Fruit fly (Drosophila melanogaster) whole organism, embryonic: ENCODE measurements around the gene Cyp9f2.
A peak's percentile ranks its signal among the peaks of the same experiment; 100 is the strongest.

Source experiments
- Blimp-1 ChIP-seq: fragments of 200-800 bp; sonication (Bioruptor generic); optimal IDR thresholded peaks from 3 replicates; lab custom pipeline; 2018; ENCODE audit warnings: missing biosample characterization, missing genetic modification characterization, mild to moderate bottlenecking, moderate library complexity, missing genetic modification reagents
- BtbVII ChIP-seq: fragments of 200-800 bp; sonication (Bioruptor generic); optimal IDR thresholded peaks from 3 replicates; lab custom pipeline; 2017; ENCODE audit warnings: missing biosample characterization, mild to moderate bottlenecking, missing genetic modification characterization
- CG10321 ChIP-seq: fragments of 200-800 bp; sonication (Bioruptor generic); IDR thresholded peaks from 2 replicates; pipeline ENCODE4 v1.3.6; 2022; ENCODE audit warnings: missing biosample characterization, missing genetic modification characterization
- CG10431 ChIP-seq: fragments of 200-800 bp; sonication (Bioruptor generic); optimal IDR thresholded peaks from 3 replicates; lab custom pipeline; 2018; ENCODE audit warnings: missing biosample characterization, mild to moderate bottlenecking, missing genetic modification characterization
- CG10543 ChIP-seq: fragments of 200-800 bp; sonication (Bioruptor generic); optimal IDR thresholded peaks from 3 replicates; lab custom pipeline; 2017; ENCODE audit warnings: missing biosample characterization, mild to moderate bottlenecking, missing genetic modification characterization, moderate library complexity
- CG11696 ChIP-seq: fragments of 200-800 bp; sonication (Bioruptor generic); IDR thresholded peaks from 2 replicates; pipeline ENCODE4 v1.3.6; 2022; ENCODE audit warnings: missing biosample characterization, missing genetic modification characterization
- CG1233 ChIP-seq: fragments of 200-800 bp; sonication (Bioruptor generic); optimal IDR thresholded peaks from 4 replicates; lab custom pipeline; 2018; ENCODE audit warnings: missing biosample characterization, mild to moderate bottlenecking, missing genetic modification characterization
- CG13894 ChIP-seq: fragments of 200-800 bp; sonication (Bioruptor generic); optimal IDR thresholded peaks from 3 replicates; lab custom pipeline; 2018; ENCODE audit warnings: missing biosample characterization, mild to moderate bottlenecking, missing genetic modification characterization, moderate library complexity
- CG15514 ChIP-seq: fragments of 200-800 bp; sonication (Bioruptor generic); optimal IDR thresholded peaks from 3 replicates; lab custom pipeline; 2017; ENCODE audit warnings: missing biosample characterization, missing genetic modification characterization, mild to moderate bottlenecking, moderate library complexity, missing genetic modification reagents
- CG1603 ChIP-seq: fragments of 200-800 bp; sonication (Bioruptor generic); optimal IDR thresholded peaks from 2 replicates; lab custom pipeline; 2019; ENCODE audit warnings: missing biosample characterization, mild to moderate bottlenecking, missing genetic modification characterization, moderate library complexity
- CG17385 ChIP-seq: fragments of 200-800 bp; sonication (Bioruptor generic); optimal IDR thresholded peaks from 3 replicates; lab custom pipeline; 2018; ENCODE audit warnings: missing biosample characterization, mild to moderate bottlenecking, missing genetic modification characterization
- CG17912 ChIP-seq: fragments of 200-800 bp; sonication (Bioruptor generic); optimal IDR thresholded peaks from 2 replicates; lab custom pipeline; 2018; ENCODE audit warnings: missing biosample characterization, mild to moderate bottlenecking, missing genetic modification characterization
- CG18619 ChIP-seq: fragments of 200-800 bp; sonication (Bioruptor generic); optimal IDR thresholded peaks from 3 replicates; lab custom pipeline; 2017; ENCODE audit warnings: missing biosample characterization, mild to moderate bottlenecking, missing genetic modification characterization
- CG2889 ChIP-seq: fragments of 200-800 bp; sonication (Bioruptor generic); IDR thresholded peaks from 3 replicates; pipeline ENCODE4 v1.3.6; 2022; ENCODE audit warnings: missing biosample characterization, missing genetic modification characterization
- CG31224 ChIP-seq: fragments of 200-800 bp; sonication (Bioruptor generic); IDR thresholded peaks from 2 replicates; pipeline ENCODE4 v1.3.6; 2022; ENCODE audit warnings: missing biosample characterization, missing genetic modification characterization
- CG32532 ChIP-seq: fragments of 200-800 bp; sonication (Bioruptor generic); IDR thresholded peaks from 2 replicates; pipeline ENCODE4 v1.3.6; 2022; ENCODE audit warnings: missing biosample characterization, missing genetic modification characterization
- CG34376 ChIP-seq: fragments of 200-800 bp; sonication (Bioruptor generic); optimal IDR thresholded peaks from 2 replicates; lab custom pipeline; 2018; ENCODE audit warnings: missing biosample characterization, mild to moderate bottlenecking, missing genetic modification characterization
- CG8281 ChIP-seq: fragments of 200-800 bp; sonication (Bioruptor generic); optimal IDR thresholded peaks from 2 replicates; lab custom pipeline; 2018; ENCODE audit warnings: missing biosample characterization, mild to moderate bottlenecking, missing genetic modification characterization, moderate library complexity
- CG8765 ChIP-seq: fragments of 200-800 bp; sonication (Bioruptor generic); IDR thresholded peaks from 2 replicates; pipeline ENCODE4 v1.3.6; 2022; ENCODE audit warnings: missing biosample characterization, missing genetic modification characterization
- CG9817 ChIP-seq: fragments of 200-800 bp; sonication (Bioruptor generic); optimal IDR thresholded peaks from 2 replicates; lab custom pipeline; 2018; ENCODE audit warnings: missing biosample characterization, mild to moderate bottlenecking, missing genetic modification characterization, moderate library complexity
- CHES-1-like ChIP-seq: fragments of 200-800 bp; sonication (Bioruptor generic); optimal IDR thresholded peaks from 2 replicates; lab custom pipeline; 2016; ENCODE audit warnings: missing biosample characterization, missing genetic modification characterization
- Dip3 ChIP-seq: fragments of 200-800 bp; sonication (Bioruptor generic); optimal IDR thresholded peaks from 3 replicates; lab custom pipeline; 2016; ENCODE audit warnings: missing biosample characterization, missing genetic modification characterization
- E2f2 ChIP-seq: fragments of 200-800 bp; sonication (Bioruptor generic); IDR thresholded peaks from 2 replicates; pipeline ENCODE4 v1.3.6; 2022; ENCODE audit warnings: missing biosample characterization, missing genetic modification characterization
- H15 ChIP-seq: fragments of 200-800 bp; sonication (Bioruptor generic); IDR thresholded peaks from 3 replicates; pipeline ENCODE4 v1.3.6; 2022; ENCODE audit warnings: missing biosample characterization, missing genetic modification characterization
- HmgZ ChIP-seq: fragments of 200-800 bp; sonication (Bioruptor generic); optimal IDR thresholded peaks from 2 replicates; lab custom pipeline; 2018; ENCODE audit warnings: missing biosample characterization, mild to moderate bottlenecking, missing genetic modification characterization
- Max ChIP-seq: fragments of 200-800 bp; sonication (Bioruptor generic); optimal IDR thresholded peaks from 2 replicates; lab custom pipeline; 2016; ENCODE audit warnings: missing biosample characterization, mild to moderate bottlenecking, missing genetic modification characterization
- Meics ChIP-seq: fragments of 200-800 bp; sonication (Bioruptor generic); optimal IDR thresholded peaks from 2 replicates; lab custom pipeline; 2017; ENCODE audit warnings: missing biosample characterization, mild to moderate bottlenecking, missing genetic modification characterization
- NFAT ChIP-seq: fragments of 200-800 bp; sonication (Bioruptor generic); IDR thresholded peaks from 2 replicates; pipeline ENCODE4 v1.3.6; 2022; ENCODE audit warnings: missing biosample characterization, missing genetic modification characterization
- NfI ChIP-seq: fragments of 200-800 bp; sonication (Bioruptor generic); optimal IDR thresholded peaks from 3 replicates; lab custom pipeline; 2018; ENCODE audit warnings: missing biosample characterization, mild to moderate bottlenecking, missing genetic modification characterization, moderate library complexity
- Oli ChIP-seq: fragments of 200-800 bp; sonication (Bioruptor generic); optimal IDR thresholded peaks from 2 replicates; lab custom pipeline; 2018; ENCODE audit warnings: missing biosample characterization, mild to moderate bottlenecking, missing genetic modification characterization, moderate library complexity
- Ptx1 ChIP-seq: fragments of 200-800 bp; sonication (Bioruptor generic); IDR thresholded peaks from 2 replicates; pipeline ENCODE4 v1.3.6; 2022; ENCODE audit warnings: missing biosample characterization, missing genetic modification characterization
- Scr ChIP-seq: fragments of 200-800 bp; sonication (Bioruptor generic); IDR thresholded peaks from 2 replicates; pipeline ENCODE4 v1.3.6; 2022; ENCODE audit warnings: missing biosample characterization, missing genetic modification characterization; ENCODE audit not compliant: partially characterized antibody
- Six4 ChIP-seq: fragments of 200-800 bp; sonication (Bioruptor generic); optimal IDR thresholded peaks from 2 replicates; lab custom pipeline; 2016; ENCODE audit warnings: missing biosample characterization, missing genetic modification characterization
- Sox102F ChIP-seq: fragments of 200-800 bp; sonication (Bioruptor generic); optimal IDR thresholded peaks from 2 replicates; lab custom pipeline; 2018; ENCODE audit warnings: missing biosample characterization, mild to moderate bottlenecking, missing genetic modification characterization, moderate library complexity
- cato ChIP-seq: fragments of 200-800 bp; sonication (Bioruptor generic); optimal IDR thresholded peaks from 2 replicates; lab custom pipeline; 2016; ENCODE audit warnings: missing biosample characterization, missing genetic modification characterization, borderline replicate concordance
- cg ChIP-seq: fragments of 200-800 bp; sonication (Bioruptor generic); optimal IDR thresholded peaks from 3 replicates; lab custom pipeline; 2019; ENCODE audit warnings: missing biosample characterization, mild to moderate bottlenecking, missing genetic modification characterization, moderate library complexity
- chn ChIP-seq: fragments of 200-800 bp; sonication (Bioruptor generic); optimal IDR thresholded peaks from 2 replicates; lab custom pipeline; 2016; ENCODE audit warnings: missing biosample characterization, missing genetic modification characterization
- crol ChIP-seq: fragments of 200-800 bp; sonication (Bioruptor generic); IDR thresholded peaks from 2 replicates; pipeline ENCODE4 v1.3.6; 2022; ENCODE audit warnings: missing biosample characterization, missing genetic modification characterization
- cwo ChIP-seq: fragments of 200-800 bp; sonication (Bioruptor generic); optimal IDR thresholded peaks from 3 replicates; lab custom pipeline; 2017; ENCODE audit warnings: missing biosample characterization, missing genetic modification characterization, mild to moderate bottlenecking, moderate library complexity, missing genetic modification reagents
- gro ChIP-seq: fragments of 200-800 bp; sonication (Bioruptor generic); optimal IDR thresholded peaks from 2 replicates; lab custom pipeline; 2016; ENCODE audit warnings: missing biosample characterization, missing genetic modification characterization
- lmd ChIP-seq: fragments of 200-800 bp; sonication (Bioruptor generic); IDR thresholded peaks from 2 replicates; pipeline ENCODE4 v1.3.6; 2022; ENCODE audit warnings: missing biosample characterization, missing genetic modification characterization
- lov ChIP-seq, 2 experiments: fragments of 200-800 bp in 1 of 2; fragments of >200 bp in 1 of 2; sonication (Bioruptor generic) in 1 of 2; IDR thresholded peaks in 1 of 2; optimal IDR thresholded peaks in 1 of 2; 2 replicates in 1 of 2; 3 replicates in 1 of 2; pipeline versions ENCODE4 v1.3.6 to Lab custom; 2017 to 2022; ENCODE audit warnings: missing biosample characterization in 1 of 2, missing genetic modification characterization in 1 of 2
- pum ChIP-seq: fragments of 200-800 bp; sonication (Bioruptor generic); optimal IDR thresholded peaks from 2 replicates; lab custom pipeline; 2016; ENCODE audit warnings: missing biosample characterization, missing genetic modification characterization
- rib ChIP-seq: fragments of 200-800 bp; sonication (Bioruptor generic); IDR thresholded peaks from 2 replicates; pipeline ENCODE4 v1.3.6; 2022; ENCODE audit warnings: missing biosample characterization, missing genetic modification characterization
- salm ChIP-seq: fragments of 200-800 bp; sonication (Bioruptor generic); optimal IDR thresholded peaks from 2 replicates; lab custom pipeline; 2018; ENCODE audit warnings: missing biosample characterization, mild to moderate bottlenecking, missing genetic modification characterization
- scrt ChIP-seq: fragments of 200-800 bp; sonication (Bioruptor generic); optimal IDR thresholded peaks from 2 replicates; lab custom pipeline; 2018; ENCODE audit warnings: missing biosample characterization, mild to moderate bottlenecking, missing genetic modification characterization, moderate library complexity
- sug ChIP-seq: fragments of 200-800 bp; optimal IDR thresholded peaks from 2 replicates; lab custom pipeline; 2019; ENCODE audit warnings: missing biosample characterization, mild to moderate bottlenecking, missing genetic modification characterization, moderate library complexity
- twi ChIP-seq: fragments of 200-800 bp; optimal IDR thresholded peaks from 2 replicates; lab custom pipeline; 2019; ENCODE audit warnings: missing biosample characterization, mild to moderate bottlenecking, missing genetic modification characterization, moderate library complexity

The Cyp9f2 gene

DNA sequence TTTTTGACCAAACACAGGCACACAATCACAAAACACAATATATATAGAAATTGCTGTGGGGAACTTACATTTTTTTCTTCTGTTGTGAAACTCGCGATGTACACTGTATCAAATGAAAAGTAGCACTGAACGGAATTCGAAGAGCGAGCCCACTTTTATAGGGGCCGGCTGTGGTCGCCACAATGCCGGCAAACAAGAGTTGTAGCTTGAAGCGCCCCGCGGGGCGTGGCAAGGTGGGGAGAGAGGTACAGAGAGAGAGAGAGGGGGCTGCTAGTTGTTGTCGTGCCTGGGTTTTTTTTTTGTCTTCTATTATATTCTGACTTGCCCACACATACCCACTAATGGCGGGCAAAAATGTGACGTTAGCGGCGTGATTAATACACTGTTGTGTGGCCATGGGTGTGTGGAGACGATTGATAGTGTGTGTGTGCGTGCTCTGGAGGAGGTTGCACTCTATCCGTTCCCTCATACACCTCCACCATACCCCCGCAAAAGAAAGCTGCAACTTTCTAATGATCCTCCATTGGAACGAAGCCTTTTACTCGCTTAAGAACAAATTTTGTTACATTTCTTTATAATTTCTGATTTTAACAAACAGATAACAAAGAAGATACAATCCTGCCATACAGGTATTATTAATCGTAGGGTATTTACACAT is 36.6 kb downstream of the Cyp9f2 start, which contains the start of gene GstD1 (continued):
- TF ChIP-seq CHES-1-like (GFP tag; lab: Kevin White, UChicago) (peak; percentile 49), NfI (GFP tag; lab: Kevin White, UChicago) (peak; percentile 31), CG2889 (GFP tag; lab: Robert Waterston, UW) (no peak), CG10543 (peak; percentile 89), Scr (peak; percentile 40), twi (tag; lab: Kevin White, UChicago) (no peak), cato (no peak), CG9817 (tag; lab: Kevin White, UChicago) (peak; percentile 30), gro (GFP tag; lab: Kevin White, UChicago) (peak; percentile 8), CG17912 (GFP tag; lab: Kevin White, UChicago) (no peak), pum (GFP tag; lab: Kevin White, UChicago) (peak; percentile 6), Dip3 (GFP tag; lab: Kevin White, UChicago) (peak; percentile 58), CG10321 (GFP tag; lab: Robert Waterston, UW) (0 out of 2 replicates have a peak, but pooled peaks have one; percentile 20), Meics (GFP tag; lab: Kevin White, UChicago) (peak; percentile 73), Oli (tag; lab: Kevin White, UChicago) (peak; percentile 41), Sox102F (GFP tag; lab: Kevin White, UChicago) (peak; percentile 29), CG8281 (tag; lab: Kevin White, UChicago) (no peak), Blimp-1 (GFP tag; lab: Kevin White, UChicago) (peak; percentile 23), rib (peak; percentile 87), CG1233 (peak; percentile 4), CG15514 (GFP tag; lab: Kevin White, UChicago) (peak; percentile 24), crol (GFP tag; lab: Robert Waterston, UW) (peak; percentile 100), CG1603 (tag; lab: Kevin White, UChicago) (peak; percentile 6), lov (optimal IDR thresholded peaks at IDR 0.05; lab: Kevin White, UChicago) (no peak), lov (GFP tag; IDR thresholded peaks at IDR 0.05; lab: Robert Waterston, UW) (0 out of 3 replicates have a peak, but pooled peaks have one; percentile 46), CG31224 (GFP tag; lab: Robert Waterston, UW) (peak; percentile 17; the same call in 1 of the 2 replicates), Ptx1 (GFP tag; lab: Robert Waterston, UW) (peak; percentile 51), CG17385 (GFP tag; lab: Kevin White, UChicago) (no peak), H15 (no peak), CG18619 (GFP tag; lab: Kevin White, UChicago) (peak; percentile 44), CG32532 (GFP tag; lab: Robert Waterston, UW) (peak; percentile 40; the same call in 1 of the 2 replicates), Max (GFP tag; lab: Kevin White, UChicago) (peak; percentile 44), lmd (GFP tag; lab: Robert Waterston, UW) (peak; percentile 47), CG13894 (tag; lab: Kevin White, UChicago) (peak; percentile 70), E2f2 (GFP tag; lab: Robert Waterston, UW) (0 out of 2 replicates have a peak, but pooled peaks have one; percentile 25), HmgZ (tag; lab: Kevin White, UChicago) (peak; percentile 56), CG10431 (GFP tag; lab: Kevin White, UChicago) (no peak), chn (peak; percentile 30), CG11696 (GFP tag; lab: Robert Waterston, UW) (peak; percentile 79), CG34376 (GFP tag; lab: Kevin White, UChicago) (peak; percentile 53), cwo (GFP tag; lab: Kevin White, UChicago) (peak; percentile 47), Six4 (GFP tag; lab: Kevin White, UChicago) (peak; percentile 33), cg (peak; percentile 76), scrt (peak; percentile 35), sug (tag; lab: Kevin White, UChicago) (peak; percentile 56), salm (tag; lab: Kevin White, UChicago) (no peak), NFAT (GFP tag; lab: Robert Waterston, UW) (peak; percentile 79), BtbVII (GFP tag; lab: Kevin White, UChicago) (peak; percentile 49), CG8765 (GFP tag; lab: Robert Waterston, UW) (peak; percentile 87; the same call in 1 of the 2 replicates)
